Worm (Caenorhabditis elegans) whole organism, late embryonic: ENCODE results near the gene col-85.

Source experiments
- K09A11.1 ChIP-seq: sonication (generic microtip); optimal IDR thresholded peaks from 2 replicates; lab custom pipeline; 2017; ENCODE audit warnings: antibody characterized with exemption, mild to moderate bottlenecking, missing genetic modification characterization, missing compliant biosample characterization; ENCODE audit not compliant: insufficient read depth
- T23F11.4 ChIP-seq: fragments of 200-800 bp; sonication (Bioruptor generic); optimal IDR thresholded peaks from 2 replicates; lab custom pipeline; 2018; ENCODE audit warnings: mild to moderate bottlenecking, missing genetic modification characterization, missing compliant biosample characterization
- ahr-1 ChIP-seq: sonication (generic microtip); optimal IDR thresholded peaks from 2 replicates; lab custom pipeline; 2016; ENCODE audit warnings: missing genetic modification characterization, missing compliant biosample characterization
- ama-1 ChIP-seq: fragments of 150-350 bp; optimal IDR thresholded peaks from 2 replicates; lab custom pipeline; 2014
- ceh-2 ChIP-seq: sonication (generic microtip); optimal IDR thresholded peaks from 2 replicates; lab custom pipeline; 2016; ENCODE audit warnings: missing genotype, missing genetic modification characterization, missing compliant biosample characterization
- ceh-22 ChIP-seq: sonication (generic microtip); optimal IDR thresholded peaks from 2 replicates; lab custom pipeline; 2017; ENCODE audit warnings: missing biosample characterization, missing genetic modification characterization
- ceh-30 ChIP-seq: fragments of 150-350 bp; optimal IDR thresholded peaks from 2 replicates; lab custom pipeline; 2014; ENCODE audit warnings: missing biosample characterization, missing genetic modification characterization
- ceh-34 ChIP-seq: sonication (generic microtip); optimal IDR thresholded peaks from 2 replicates; lab custom pipeline; 2016; ENCODE audit warnings: mild to moderate bottlenecking, missing genetic modification characterization, missing compliant biosample characterization
- ceh-45 ChIP-seq: fragments of 200-800 bp; sonication (Bioruptor generic); IDR thresholded peaks from 2 replicates; pipeline ENCODE4 v1.3.6; 2022; ENCODE audit warnings: missing genetic modification reagents, missing genetic modification characterization, missing compliant biosample characterization
- ceh-6 ChIP-seq: fragments of 200-800 bp; sonication (Bioruptor generic); optimal IDR thresholded peaks from 2 replicates; lab custom pipeline; 2018; ENCODE audit warnings: mild to moderate bottlenecking, missing genetic modification characterization, missing compliant biosample characterization
- ceh-9 ChIP-seq: sonication (generic microtip); optimal IDR thresholded peaks from 2 replicates; lab custom pipeline; 2016; ENCODE audit warnings: mild to moderate bottlenecking, missing genetic modification characterization, inconsistent platforms, missing compliant biosample characterization
- dve-1 ChIP-seq: sonication (generic microtip); optimal IDR thresholded peaks from 2 replicates; lab custom pipeline; 2017; ENCODE audit warnings: antibody characterized with exemption, mild to moderate bottlenecking, missing genetic modification characterization, missing compliant biosample characterization
- elt-2 ChIP-seq: sonication (generic microtip); optimal IDR thresholded peaks from 2 replicates; lab custom pipeline; 2016; ENCODE audit warnings: missing genetic modification reagents, missing genetic modification characterization, missing compliant biosample characterization
- elt-4 ChIP-seq: sonication (generic microtip); optimal IDR thresholded peaks from 2 replicates; lab custom pipeline; 2016; ENCODE audit warnings: missing genetic modification characterization, missing compliant biosample characterization
- ets-4 ChIP-seq: sonication (generic microtip); optimal IDR thresholded peaks from 2 replicates; lab custom pipeline; 2016; ENCODE audit warnings: missing genetic modification characterization, missing compliant biosample characterization
- eyg-1 ChIP-seq: sonication (generic microtip); optimal IDR thresholded peaks from 2 replicates; lab custom pipeline; 2016; ENCODE audit warnings: missing genotype, missing genetic modification characterization, missing compliant biosample characterization
- fax-1 ChIP-seq: sonication (generic microtip); optimal IDR thresholded peaks from 2 replicates; lab custom pipeline; 2016; ENCODE audit warnings: missing genotype, missing genetic modification characterization, missing compliant biosample characterization
- fkh-10 ChIP-seq: fragments of 150-350 bp; optimal IDR thresholded peaks from 2 replicates; lab custom pipeline; 2014; ENCODE audit warnings: missing biosample characterization, missing genetic modification reagents, missing genetic modification characterization
- gmeb-2 ChIP-seq: sonication (generic microtip); optimal IDR thresholded peaks from 2 replicates; lab custom pipeline; 2016; ENCODE audit warnings: missing genetic modification characterization, inconsistent platforms, missing compliant biosample characterization
- hlh-6 ChIP-seq: sonication (generic microtip); optimal IDR thresholded peaks from 2 replicates; lab custom pipeline; 2016; ENCODE audit warnings: missing genotype, missing genetic modification characterization, missing compliant biosample characterization
- hlh-8 ChIP-seq: sonication (generic microtip); optimal IDR thresholded peaks from 2 replicates; lab custom pipeline; 2016; ENCODE audit warnings: missing genotype, missing genetic modification characterization, missing compliant biosample characterization
- mec-3 ChIP-seq: sonication (generic microtip); optimal IDR thresholded peaks from 2 replicates; lab custom pipeline; 2016; ENCODE audit warnings: borderline replicate concordance, missing genetic modification characterization, missing compliant biosample characterization
- nfya-1 ChIP-seq: sonication (generic microtip); optimal IDR thresholded peaks from 2 replicates; lab custom pipeline; 2017; ENCODE audit warnings: missing genetic modification characterization, mild to moderate bottlenecking, missing compliant biosample characterization, antibody characterized with exemption, moderate library complexity
- nhr-11 ChIP-seq: fragments of 150-350 bp; optimal IDR thresholded peaks from 2 replicates; lab custom pipeline; 2014; ENCODE audit warnings: missing biosample characterization, missing genetic modification characterization
- nhr-232 ChIP-seq: sonication (generic microtip); optimal IDR thresholded peaks from 2 replicates; lab custom pipeline; 2016; ENCODE audit warnings: missing genetic modification characterization, missing compliant biosample characterization
- npax-4 ChIP-seq: sonication (generic microtip); optimal IDR thresholded peaks from 2 replicates; lab custom pipeline; 2016; ENCODE audit warnings: missing genetic modification characterization, missing compliant biosample characterization
- odd-2 ChIP-seq: sonication (generic microtip); optimal IDR thresholded peaks from 2 replicates; lab custom pipeline; 2017; ENCODE audit warnings: antibody characterized with exemption, mild to moderate bottlenecking, missing genetic modification characterization, missing compliant biosample characterization
- pat-9 ChIP-seq: fragments of 200-800 bp; sonication (Bioruptor generic); optimal IDR thresholded peaks from 2 replicates; lab custom pipeline; 2018; ENCODE audit warnings: mild to moderate bottlenecking, missing genetic modification characterization, moderate library complexity, missing compliant biosample characterization
- pax-1 ChIP-seq: fragments of 150-350 bp; optimal IDR thresholded peaks from 2 replicates; lab custom pipeline; 2014; ENCODE audit warnings: missing biosample characterization, missing genetic modification characterization
- pha-4 ChIP-seq: fragments of 150-350 bp; optimal IDR thresholded peaks from 2 replicates; lab custom pipeline; 2018; ENCODE audit warnings: missing biosample characterization, missing genetic modification reagents, missing genetic modification characterization
- ref-2 ChIP-seq: sonication (generic microtip); optimal IDR thresholded peaks from 2 replicates; lab custom pipeline; 2016; ENCODE audit warnings: missing genetic modification characterization, missing compliant biosample characterization
- rnt-1 ChIP-seq: sonication (generic microtip); optimal IDR thresholded peaks from 2 replicates; lab custom pipeline; 2016; ENCODE audit warnings: missing genetic modification characterization, missing compliant biosample characterization
- sox-2 ChIP-seq: fragments of 200-800 bp; sonication (Bioruptor generic); IDR thresholded peaks from 2 replicates; pipeline ENCODE4 v1.3.6; 2022; ENCODE audit warnings: missing genetic modification reagents, missing genetic modification characterization, missing compliant biosample characterization
- tbx-7 ChIP-seq: sonication (generic microtip); optimal IDR thresholded peaks from 2 replicates; lab custom pipeline; 2016; ENCODE audit warnings: missing genotype, missing genetic modification characterization, missing compliant biosample characterization
- ttx-3 ChIP-seq: sonication (generic microtip); optimal IDR thresholded peaks from 2 replicates; lab custom pipeline; 2016; ENCODE audit warnings: missing genetic modification reagents, missing genetic modification characterization, missing compliant biosample characterization
- unc-3 ChIP-seq, 2 experiments: fragments of 200-800 bp in 1 of 2; sonication (Bioruptor generic) in 1 of 2; sonication (generic microtip) in 1 of 2; conservative IDR thresholded peaks in 1 of 2; optimal IDR thresholded peaks in 1 of 2; 2 replicates each; pipeline versions ENCODE4 v1.3.6 to Lab custom; 2016 to 2022; ENCODE audit warnings: missing compliant biosample characterization in 2 of 2, missing genetic modification characterization in 2 of 2, missing genetic modification reagents in 1 of 2
- unc-42 ChIP-seq: sonication (generic microtip); optimal IDR thresholded peaks from 2 replicates; lab custom pipeline; 2016; ENCODE audit warnings: missing genotype, missing genetic modification characterization, missing compliant biosample characterization
- unc-55 ChIP-seq: sonication (generic microtip); optimal IDR thresholded peaks from 2 replicates; lab custom pipeline; 2017; ENCODE audit warnings: missing biosample characterization, missing genetic modification reagents, missing genetic modification characterization
- unc-86 ChIP-seq: sonication (generic microtip); optimal IDR thresholded peaks from 2 replicates; lab custom pipeline; 2016; ENCODE audit warnings: missing genetic modification characterization, missing compliant biosample characterization
- zip-5 ChIP-seq: sonication (generic microtip); optimal IDR thresholded peaks from 2 replicates; lab custom pipeline; 2016; ENCODE audit warnings: missing genetic modification characterization, missing compliant biosample characterization

col-85 gene

ce11 chrII:12525526-12525925 lies 30.6 kb upstream of the col-85 start, which contains the start of gene srx-118:
srx-118 (plus strand) TSS chrII:12525826.
- TF ChIP-seq ceh-9: no peak
- TF ChIP-seq hlh-6 (tag; lab: Kevin White, UChicago): no peak

ce11 chrII:12519616-12520015 lies 24.7 kb upstream of the col-85 start, which contains the start of gene ceh-99:
ceh-99 (plus strand) TSS chrII:12519981.
- TF ChIP-seq ahr-1 (tag; lab: Kevin White, UChicago) (no peak), odd-2 (tag; lab: Kevin White, UChicago) (no peak), ama-1 (lab: Kevin White, UChicago) (no peak), sox-2 (no peak), ceh-45 (no peak), eyg-1 (tag; lab: Kevin White, UChicago) (no peak), ceh-22 (tag; lab: Kevin White, UChicago) (no peak), dve-1 (tag; lab: Kevin White, UChicago) (no peak), mec-3 (no peak), T23F11.4 (GFP tag; lab: Kevin White, UChicago) (no peak), ceh-30 (no peak), npax-4 (no peak)

ce11 chrII:12518809-12519344 lies 24.0 kb upstream of the col-85 start, which contains the start of gene srh-70:
srh-70 (minus strand) TSS chrII:12518859.
- TF ChIP-seq ceh-34 (no peak), gmeb-2 (tag; lab: Kevin White, UChicago) (no peak), pat-9 (tag; lab: Kevin White, UChicago) (no peak), ama-1 (lab: Kevin White, UChicago) (no peak), rnt-1 (tag; lab: Kevin White, UChicago) (no peak), elt-2 (tag; lab: Kevin White, UChicago) (no peak), unc-42 (no peak), ceh-6 (GFP tag; lab: Kevin White, UChicago) (no peak), ceh-2 (no peak), hlh-8 (tag; lab: Kevin White, UChicago) (no peak), tbx-7 (tag; lab: Kevin White, UChicago) (no peak), ref-2 (tag; lab: Kevin White, UChicago) (no peak)

ce11 chrII:12518008-12518407 lies 23.1 kb upstream of the col-85 start:
- TF ChIP-seq ets-4 (tag; lab: Kevin White, UChicago): no peak
- no peak for TF ChIP-seq ceh-45
- no peak for TF ChIP-seq nhr-11 (tag; lab: Kevin White, UChicago)
- TF ChIP-seq hlh-6 (tag; lab: Kevin White, UChicago): no peak
- no peak for TF ChIP-seq npax-4
- no peak for TF ChIP-seq elt-4 (tag; lab: Kevin White, UChicago)
- no peak for TF ChIP-seq ahr-1 (tag; lab: Kevin White, UChicago)
- no peak for TF ChIP-seq zip-5 (tag; lab: Kevin White, UChicago)
- no peak for TF ChIP-seq dve-1 (tag; lab: Kevin White, UChicago)

- TF ChIP-seq dve-1 (tag; lab: Kevin White, UChicago): no peak
- no peak for TF ChIP-seq nhr-232 (tag; lab: Kevin White, UChicago)
- no peak for TF ChIP-seq unc-55 (GFP tag; lab: Kevin White, UChicago)
- TF ChIP-seq unc-86 (tag; lab: Kevin White, UChicago): no peak
- no peak for TF ChIP-seq gmeb-2 (tag; lab: Kevin White, UChicago)
- no peak for TF ChIP-seq pha-4 (tag; lab: Kevin White, UChicago)
- no peak for TF ChIP-seq nfya-1 (tag; lab: Kevin White, UChicago)
- no peak for TF ChIP-seq unc-3 (GFP tag; conservative IDR thresholded peaks at IDR 0.05; lab: Robert Waterston, UW)
- TF ChIP-seq unc-3 (tag; optimal IDR thresholded peaks at IDR 0.05; lab: Kevin White, UChicago): no peak
- no peak for TF ChIP-seq fkh-10 (GFP tag; lab: Kevin White, UChicago)
- TF ChIP-seq zip-5 (tag; lab: Kevin White, UChicago): no peak
- no peak for TF ChIP-seq pax-1 (tag; lab: Kevin White, UChicago)
- TF ChIP-seq fax-1 (tag; lab: Kevin White, UChicago): no peak
- no peak for TF ChIP-seq K09A11.1
- no peak for TF ChIP-seq odd-2 (tag; lab: Kevin White, UChicago)
- no peak for TF ChIP-seq elt-2 (tag; lab: Kevin White, UChicago)
- no peak for TF ChIP-seq ttx-3 (tag; lab: Kevin White, UChicago)
Observed at ce11 chrII:12516313-12516712, 21.4 kb upstream of the col-85 start, which contains the start of gene srh-61. srh-61 (minus strand) TSS chrII:12516413.
